Worm (Caenorhabditis elegans) whole organism, young adult: ENCODE data around the gene Y17D7B.4.

Source experiments
- dox-1 ChIP-seq: fragments of 200-800 bp; sonication (Bioruptor generic); IDR thresholded peaks from 2 replicates; pipeline ENCODE4 v1.3.6; 2022; ENCODE audit warnings: missing genetic modification reagents, missing genetic modification characterization, missing compliant biosample characterization
- pbrm-1 ChIP-seq: fragments of 200-800 bp; sonication (Bioruptor generic); IDR thresholded peaks from 2 replicates; pipeline ENCODE4 v1.3.6; 2022; ENCODE audit warnings: missing genetic modification reagents, missing genetic modification characterization, missing compliant biosample characterization
- tlf-1 ChIP-seq: fragments of 200-800 bp; sonication (Bioruptor generic); optimal IDR thresholded peaks from 2 replicates; lab custom pipeline; 2018; ENCODE audit warnings: mild to moderate bottlenecking, missing genetic modification characterization, missing compliant biosample characterization

- TF ChIP-seq dox-1 (GFP tag; lab: Robert Waterston, UW), result no peak
- no peak for TF ChIP-seq pbrm-1 (GFP tag; lab: Robert Waterston, UW)
- TF ChIP-seq tlf-1 (GFP tag; lab: Kevin White, UChicago), result no peak
These were observed 45.1 kb upstream of the Y17D7B.4 start for ce11 chrV:18821569-18821968.
